Fruit fly (Drosophila melanogaster) whole organism, embryonic: ENCODE results near the gene ttm50.

ENCODE experiments used
- Ada2b ChIP-seq: fragments of 200-800 bp; sonication (Bioruptor generic); IDR thresholded peaks from 2 replicates; pipeline ENCODE4 v1.3.6; 2022; ENCODE audit warnings: missing biosample characterization, missing genetic modification characterization
- Bgb ChIP-seq: fragments of 200-800 bp; sonication (Bioruptor generic); IDR thresholded peaks from 2 replicates; pipeline ENCODE4 v1.3.6; 2022; ENCODE audit warnings: missing biosample characterization, missing genetic modification characterization; ENCODE audit not compliant: partially characterized antibody
- Blimp-1 ChIP-seq: fragments of 200-800 bp; sonication (Bioruptor generic); optimal IDR thresholded peaks from 3 replicates; lab custom pipeline; 2018; ENCODE audit warnings: missing biosample characterization, missing genetic modification characterization, mild to moderate bottlenecking, moderate library complexity, missing genetic modification reagents
- CG10209 ChIP-seq: fragments of 200-800 bp; sonication (Bioruptor generic); optimal IDR thresholded peaks from 3 replicates; lab custom pipeline; 2017; ENCODE audit warnings: missing biosample characterization, mild to moderate bottlenecking, missing genetic modification characterization, missing genetic modification reagents
- CG10267 ChIP-seq: fragments of 200-800 bp; sonication (Bioruptor generic); optimal IDR thresholded peaks from 2 replicates; lab custom pipeline; 2018; ENCODE audit warnings: missing biosample characterization, mild to moderate bottlenecking, missing genetic modification characterization, moderate library complexity
- CG11398 ChIP-seq: fragments of 200-800 bp; sonication (Bioruptor generic); optimal IDR thresholded peaks from 2 replicates; lab custom pipeline; 2016; ENCODE audit warnings: missing biosample characterization, missing genetic modification characterization
- CG12071 ChIP-seq: fragments of 200-800 bp; sonication (Bioruptor generic); optimal IDR thresholded peaks from 3 replicates; lab custom pipeline; 2018; ENCODE audit warnings: missing biosample characterization, mild to moderate bottlenecking, missing genetic modification characterization
- CG12299 ChIP-seq: fragments of 200-800 bp; sonication (Bioruptor generic); optimal IDR thresholded peaks from 2 replicates; lab custom pipeline; 2018; ENCODE audit warnings: missing biosample characterization, mild to moderate bottlenecking, missing genetic modification characterization
- CG1233 ChIP-seq: fragments of 200-800 bp; sonication (Bioruptor generic); optimal IDR thresholded peaks from 4 replicates; lab custom pipeline; 2018; ENCODE audit warnings: missing biosample characterization, mild to moderate bottlenecking, missing genetic modification characterization
- CG12942 ChIP-seq: fragments of 200-800 bp; sonication (Bioruptor generic); optimal IDR thresholded peaks from 3 replicates; lab custom pipeline; 2016; ENCODE audit warnings: missing biosample characterization, missing genetic modification characterization
- CG13123 ChIP-seq: fragments of 200-800 bp; sonication (Bioruptor generic); optimal IDR thresholded peaks from 2 replicates; lab custom pipeline; 2016; ENCODE audit warnings: missing biosample characterization, missing genetic modification characterization
- CG13424 ChIP-seq: fragments of 200-800 bp; sonication (Bioruptor generic); optimal IDR thresholded peaks from 2 replicates; lab custom pipeline; 2019; ENCODE audit warnings: missing biosample characterization, mild to moderate bottlenecking, missing genetic modification characterization, moderate library complexity
- CG16813 ChIP-seq: fragments of 200-800 bp; sonication (Bioruptor generic); IDR thresholded peaks from 3 replicates; pipeline ENCODE4 v1.3.6; 2022; ENCODE audit warnings: missing biosample characterization, missing genetic modification characterization; ENCODE audit not compliant: partially characterized antibody
- CG16863 ChIP-seq: fragments of 200-800 bp; sonication (Bioruptor generic); optimal IDR thresholded peaks from 3 replicates; lab custom pipeline; 2016; ENCODE audit warnings: missing biosample characterization, missing genetic modification characterization
- CG2120 ChIP-seq: fragments of 200-800 bp; sonication (Bioruptor generic); optimal IDR thresholded peaks from 3 replicates; lab custom pipeline; 2016; ENCODE audit warnings: missing biosample characterization, missing genetic modification characterization
- CG33213 ChIP-seq: fragments of 200-800 bp; sonication (Bioruptor generic); optimal IDR thresholded peaks from 3 replicates; lab custom pipeline; 2016; ENCODE audit warnings: missing biosample characterization, missing genetic modification characterization
- CG34376 ChIP-seq: fragments of 200-800 bp; sonication (Bioruptor generic); optimal IDR thresholded peaks from 2 replicates; lab custom pipeline; 2018; ENCODE audit warnings: missing biosample characterization, mild to moderate bottlenecking, missing genetic modification characterization
- CG34422 ChIP-seq: fragments of 200-800 bp; sonication (Bioruptor generic); IDR thresholded peaks from 3 replicates; pipeline ENCODE4 v1.3.6; 2022; ENCODE audit warnings: missing biosample characterization, missing genetic modification characterization
- CG6765 ChIP-seq: fragments of 200-800 bp; sonication (Bioruptor generic); optimal IDR thresholded peaks from 3 replicates; lab custom pipeline; 2017; ENCODE audit warnings: missing biosample characterization, mild to moderate bottlenecking, missing genetic modification characterization
- CG7556 ChIP-seq: fragments of 200-800 bp; sonication (Bioruptor generic); optimal IDR thresholded peaks from 2 replicates; lab custom pipeline; 2017; ENCODE audit warnings: missing biosample characterization, mild to moderate bottlenecking, missing genetic modification characterization
- CG8478 ChIP-seq: fragments of >200 bp; optimal IDR thresholded peaks from 2 replicates; lab custom pipeline; 2018
- CG9215 ChIP-seq: fragments of 200-800 bp; sonication (Bioruptor generic); IDR thresholded peaks from 2 replicates; pipeline ENCODE4 v1.3.6; 2022; ENCODE audit warnings: missing biosample characterization, missing genetic modification characterization
- Drgx ChIP-seq: fragments of 200-800 bp; sonication (Bioruptor generic); IDR thresholded peaks from 2 replicates; pipeline ENCODE4 v1.3.6; 2022; ENCODE audit warnings: missing biosample characterization, missing genetic modification characterization
- ERR ChIP-seq: fragments of 200-800 bp; sonication (Bioruptor generic); optimal IDR thresholded peaks from 2 replicates; lab custom pipeline; 2016; ENCODE audit warnings: missing biosample characterization, missing genetic modification characterization
- Fer3 ChIP-seq: fragments of 200-800 bp; sonication (Bioruptor generic); optimal IDR thresholded peaks from 2 replicates; lab custom pipeline; 2018; ENCODE audit warnings: missing biosample characterization, mild to moderate bottlenecking, missing genetic modification characterization, moderate library complexity
- HmgD ChIP-seq: fragments of 200-800 bp; sonication (Bioruptor generic); optimal IDR thresholded peaks from 3 replicates; lab custom pipeline; 2016; ENCODE audit warnings: missing biosample characterization, missing genetic modification characterization
- Hr39 ChIP-seq: fragments of >200 bp; optimal IDR thresholded peaks from 2 replicates; lab custom pipeline; 2017
- Nf-YA ChIP-seq: fragments of 200-800 bp; sonication (Bioruptor generic); IDR thresholded peaks from 2 replicates; pipeline ENCODE4 v1.3.6; 2022; ENCODE audit warnings: missing biosample characterization, missing genetic modification characterization
- Poxn ChIP-seq: fragments of 200-800 bp; sonication (Bioruptor generic); IDR thresholded peaks from 2 replicates; pipeline ENCODE4 v1.3.6; 2022; ENCODE audit warnings: missing biosample characterization, missing genetic modification characterization
- TFAM ChIP-seq: fragments of 200-800 bp; sonication (Bioruptor generic); optimal IDR thresholded peaks from 2 replicates; lab custom pipeline; 2017; ENCODE audit warnings: missing biosample characterization, missing genetic modification characterization, inconsistent platforms
- Xrp1 ChIP-seq: fragments of 200-800 bp; sonication (Bioruptor generic); IDR thresholded peaks from 2 replicates; pipeline ENCODE4 v1.3.6; 2022; ENCODE audit warnings: missing biosample characterization, missing genetic modification characterization
- bcd ChIP-seq: fragments of 200-800 bp; sonication (Bioruptor generic); optimal IDR thresholded peaks from 2 replicates; lab custom pipeline; 2017; ENCODE audit warnings: missing biosample characterization, mild to moderate bottlenecking, missing genetic modification characterization
- bigmax ChIP-seq: fragments of 200-800 bp; sonication (Bioruptor generic); optimal IDR thresholded peaks from 2 replicates; lab custom pipeline; 2018; ENCODE audit warnings: missing biosample characterization, mild to moderate bottlenecking, missing genetic modification characterization
- br ChIP-seq: fragments of >200 bp; optimal IDR thresholded peaks from 2 replicates; lab custom pipeline; 2017
- crc ChIP-seq: fragments of 200-800 bp; sonication (Bioruptor generic); optimal IDR thresholded peaks from 2 replicates; lab custom pipeline; 2016; ENCODE audit warnings: missing biosample characterization, missing genetic modification characterization
- danr ChIP-seq: fragments of 200-800 bp; sonication (Bioruptor generic); IDR thresholded peaks from 2 replicates; pipeline ENCODE4 v1.3.6; 2022; ENCODE audit warnings: missing biosample characterization, missing genetic modification characterization
- disco-r ChIP-seq: fragments of 200-800 bp; sonication (Bioruptor generic); optimal IDR thresholded peaks from 2 replicates; lab custom pipeline; 2016; ENCODE audit warnings: missing biosample characterization, missing genetic modification characterization
- ewg ChIP-seq: fragments of 200-800 bp; sonication (Bioruptor generic); optimal IDR thresholded peaks from 3 replicates; lab custom pipeline; 2017; ENCODE audit warnings: mild to moderate bottlenecking, missing biosample characterization, missing genetic modification reagents, missing genetic modification characterization
- gce ChIP-seq: fragments of 200-800 bp; sonication (Bioruptor generic); IDR thresholded peaks from 3 replicates; pipeline ENCODE4 v1.3.6; 2022; ENCODE audit warnings: missing biosample characterization, missing genetic modification characterization
- gem ChIP-seq: fragments of 200-800 bp; sonication (Bioruptor generic); optimal IDR thresholded peaks from 2 replicates; lab custom pipeline; 2019; ENCODE audit warnings: missing biosample characterization, mild to moderate bottlenecking, missing genetic modification characterization, moderate library complexity
- lab ChIP-seq: fragments of 200-800 bp; sonication (Bioruptor generic); optimal IDR thresholded peaks from 3 replicates; lab custom pipeline; 2017; ENCODE audit warnings: missing biosample characterization, missing genetic modification characterization, mild to moderate bottlenecking, moderate library complexity, missing genetic modification reagents
- lilli ChIP-seq: fragments of 200-800 bp; sonication (Bioruptor generic); optimal IDR thresholded peaks from 3 replicates; lab custom pipeline; 2016; ENCODE audit warnings: missing biosample characterization, missing genetic modification characterization
- pan ChIP-seq, 4 experiments: fragments of >200 bp in 3 of 4; fragments of 200-800 bp in 1 of 4; sonication (Bioruptor generic) in 1 of 4; optimal IDR thresholded peaks in 3 of 4; IDR thresholded peaks in 1 of 4; 2 replicates each; pipeline versions ENCODE4 v1.3.6 to Lab custom; 2017 to 2022; ENCODE audit warnings: missing biosample characterization in 2 of 4, missing genetic modification characterization in 2 of 4, mixed read lengths in 1 of 4
- prd ChIP-seq, 3 experiments: fragments of >200 bp in 2 of 3; fragments of 200-800 bp in 1 of 3; sonication (Bioruptor generic) in 1 of 3; optimal IDR thresholded peaks in 2 of 3; IDR thresholded peaks in 1 of 3; 2 replicates in 2 of 3; 3 replicates in 1 of 3; pipeline versions ENCODE4 v1.3.6 to Lab custom; 2017 to 2022; ENCODE audit warnings: missing biosample characterization in 1 of 3, missing genetic modification characterization in 1 of 3
- ranshi ChIP-seq: fragments of 200-800 bp; sonication (Bioruptor generic); IDR thresholded peaks from 2 replicates; pipeline ENCODE4 v1.3.6; 2022; ENCODE audit warnings: missing biosample characterization, missing genetic modification characterization
- tap ChIP-seq: fragments of 200-800 bp; optimal IDR thresholded peaks from 3 replicates; lab custom pipeline; 2019; ENCODE audit warnings: missing biosample characterization, mild to moderate bottlenecking, missing genetic modification characterization, moderate library complexity
- vnd ChIP-seq: fragments of 200-800 bp; sonication (Bioruptor generic); IDR thresholded peaks from 3 replicates; pipeline ENCODE4 v1.3.6; 2022; ENCODE audit warnings: missing biosample characterization, missing genetic modification characterization; ENCODE audit not compliant: partially characterized antibody
- wek ChIP-seq: fragments of 200-800 bp; sonication (Bioruptor generic); optimal IDR thresholded peaks from 3 replicates; lab custom pipeline; 2018; ENCODE audit warnings: missing biosample characterization, mild to moderate bottlenecking, missing genetic modification characterization, moderate library complexity
- zf30C ChIP-seq: fragments of 200-800 bp; sonication (Bioruptor generic); optimal IDR thresholded peaks from 3 replicates; lab custom pipeline; 2018; ENCODE audit warnings: missing biosample characterization, mild to moderate bottlenecking, missing genetic modification characterization
- zfh2 ChIP-seq: fragments of 200-800 bp; sonication (Bioruptor generic); optimal IDR thresholded peaks from 2 replicates; lab custom pipeline; 2016; ENCODE audit warnings: missing biosample characterization, missing genetic modification characterization

ttm50 gene

dm6 chrX:2749693-2750092, 17.7 kb upstream of the ttm50 start (continued):
- TF ChIP-seq tap (tag; lab: Kevin White, UChicago) (no peak), bcd (no peak), CG10267 (tag; lab: Kevin White, UChicago) (no peak), br (lab: Kevin White, UChicago) (no peak), CG34422 (0 out of 3 replicates have a peak, but pooled peaks have one; percentile 11), wek (GFP tag; lab: Kevin White, UChicago) (no peak), pan (optimal IDR thresholded peaks at IDR 0.05; lab: Kevin White, UChicago) (no peak), pan (GFP tag; optimal IDR thresholded peaks at IDR 0.05 in 1 of 2, IDR thresholded peaks at IDR 0.05 in 1 of 2) (peak in 1 of 2 experiments; percentile 37), gem (tag; lab: Kevin White, UChicago) (peak; percentile 21), lilli (GFP tag; lab: Kevin White, UChicago) (peak; percentile 5), Blimp-1 (GFP tag; lab: Kevin White, UChicago) (no peak), lab (GFP tag; lab: Kevin White, UChicago) (peak; percentile 18), prd (optimal IDR thresholded peaks at IDR 0.05; lab: Kevin White, UChicago) (no peak), prd (GFP tag; IDR thresholded peaks at IDR 0.05; lab: Robert Waterston, UW) (0 out of 3 replicates have a peak, but pooled peaks have one; percentile 20), bigmax (GFP tag; lab: Kevin White, UChicago) (no peak), CG34376 (GFP tag; lab: Kevin White, UChicago) (no peak)

- TF ChIP-seq zfh2 (GFP tag; lab: Kevin White, UChicago) (peak; percentile 89), Drgx (GFP tag; lab: Robert Waterston, UW) (peak; percentile 96), CG7556 (GFP tag; lab: Kevin White, UChicago) (peak; percentile 89), CG9215 (GFP tag; lab: Robert Waterston, UW) (peak; percentile 69), CG6765 (GFP tag; lab: Kevin White, UChicago) (peak; percentile 83), CG12299 (tag; lab: Kevin White, UChicago) (peak; percentile 74), gce (GFP tag; lab: Robert Waterston, UW) (peak; percentile 88), HmgD (GFP tag; lab: Kevin White, UChicago) (peak; percentile 28), CG13123 (GFP tag; lab: Kevin White, UChicago) (peak; percentile 71), Nf-YA (peak; percentile 77), CG12942 (GFP tag; lab: Kevin White, UChicago) (peak; percentile 80), ranshi (GFP tag; lab: Robert Waterston, UW) (peak; percentile 90), Xrp1 (peak; percentile 89), CG11398 (peak; percentile 81), Fer3 (tag; lab: Kevin White, UChicago) (peak; percentile 95), zf30C (no peak), crc (GFP tag; lab: Kevin White, UChicago) (peak; percentile 87), CG13424 (peak; percentile 89), CG10209 (GFP tag; lab: Kevin White, UChicago) (peak; percentile 90), Poxn (GFP tag; lab: Robert Waterston, UW) (peak; percentile 65), CG1233 (peak; percentile 87), CG16813 (GFP tag; lab: Robert Waterston, UW) (no peak), Ada2b (GFP tag; lab: Robert Waterston, UW) (peak; percentile 88), Hr39 (lab: Kevin White, UChicago) (no peak), Bgb (GFP tag; lab: Robert Waterston, UW) (no peak), ERR (GFP tag; lab: Kevin White, UChicago) (peak; percentile 81), CG16863 (peak; percentile 87), danr (GFP tag; lab: Robert Waterston, UW) (peak; percentile 68), gem (tag; lab: Kevin White, UChicago) (peak; percentile 94), CG12071 (GFP tag; lab: Kevin White, UChicago) (peak; percentile 94), CG33213 (peak; percentile 84), ewg (GFP tag; lab: Kevin White, UChicago) (peak; percentile 71), CG2120 (GFP tag; lab: Kevin White, UChicago) (peak; percentile 97), TFAM (GFP tag; lab: Kevin White, UChicago) (peak; percentile 22), vnd (GFP tag; lab: Robert Waterston, UW) (no peak), disco-r (GFP tag; lab: Kevin White, UChicago) (peak; percentile 77), CG8478 (lab: Kevin White, UChicago) (no peak)
These were observed 12.1 kb upstream of the ttm50 start, which contains the start of gene Syx4 for dm6 chrX:2744042-2744441. Syx4 (minus strand) TSS chrX:2744076.
